Worm (Caenorhabditis elegans) whole organism, L4 larva: ENCODE measurements around the gene egl-36.

Experiments
- F44E2.7 ChIP-seq: fragments of 200-800 bp; sonication (Bioruptor generic); IDR thresholded peaks from 2 replicates; pipeline ENCODE4 v2.1.2; 2022; ENCODE audit warnings: missing genetic modification characterization, missing compliant biosample characterization
- R02D3.7 ChIP-seq: fragments of 150-350 bp; sonication (generic microtip); optimal IDR thresholded peaks from 3 replicates; lab custom pipeline; 2014; ENCODE audit warnings: missing biosample characterization, missing genetic modification characterization
- T26A8.4 ChIP-seq: fragments of 200-800 bp; sonication (Bioruptor generic); IDR thresholded peaks from 2 replicates; pipeline ENCODE4 v1.3.6; 2022; ENCODE audit warnings: missing genetic modification characterization, missing compliant biosample characterization
- Y48G9A.11 ChIP-seq: fragments of 200-800 bp; sonication (Bioruptor generic); IDR thresholded peaks from 2 replicates; pipeline ENCODE4 v1.3.6; 2022; ENCODE audit warnings: missing genetic modification reagents, missing genetic modification characterization, missing compliant biosample characterization
- Y5F2A.4 ChIP-seq: fragments of 200-800 bp; sonication (Bioruptor generic); optimal IDR thresholded peaks from 2 replicates; lab custom pipeline; 2018; ENCODE audit warnings: mild to moderate bottlenecking, missing genetic modification characterization, missing compliant biosample characterization
- ZK546.5 ChIP-seq, 2 experiments: sonication (generic microtip); optimal IDR thresholded peaks; 2 replicates each; lab custom pipeline; 2017; ENCODE audit warnings: missing biosample characterization in 2 of 2, missing genetic modification characterization in 2 of 2
- aha-1 ChIP-seq: fragments of 150-350 bp; peaks from one replicate; lab custom pipeline; 2014; ENCODE audit warnings: missing biosample characterization, missing genetic modification characterization
- aly-2 ChIP-seq: sonication (generic microtip); optimal IDR thresholded peaks from 2 replicates; lab custom pipeline; 2018; ENCODE audit warnings: missing biosample characterization, missing genetic modification characterization
- ctbp-1 ChIP-seq: fragments of 200-800 bp; sonication (Bioruptor generic); IDR thresholded peaks from 2 replicates; pipeline ENCODE4 v1.3.6; 2022; ENCODE audit warnings: missing genetic modification reagents, missing genetic modification characterization, missing compliant biosample characterization
- dmd-8 ChIP-seq: fragments of 200-800 bp; sonication (Bioruptor generic); IDR thresholded peaks from 2 replicates; pipeline ENCODE4 v1.3.6; 2022; ENCODE audit warnings: missing genetic modification characterization, missing compliant biosample characterization
- dmd-9 ChIP-seq: fragments of 200-800 bp; sonication (Bioruptor generic); IDR thresholded peaks from 2 replicates; pipeline ENCODE4 v1.3.6; 2022; ENCODE audit warnings: missing genetic modification reagents, missing genetic modification characterization, missing compliant biosample characterization
- egl-43 ChIP-seq: fragments of 200-800 bp; sonication (Bioruptor generic); IDR thresholded peaks from 2 replicates; pipeline ENCODE4 v1.3.6; 2022; ENCODE audit warnings: missing genetic modification reagents, missing genetic modification characterization, missing compliant biosample characterization
- fos-1 ChIP-seq: fragments of 150-350 bp; optimal IDR thresholded peaks from 2 replicates; lab custom pipeline; 2014; ENCODE audit warnings: missing biosample characterization, missing genetic modification characterization
- hif-1 ChIP-seq, 2 experiments: sonication (generic microtip); optimal IDR thresholded peaks; 2 replicates each; lab custom pipeline; 2016 to 2017; ENCODE audit warnings: missing compliant biosample characterization in 2 of 2, missing genetic modification characterization in 2 of 2, missing genetic modification reagents in 2 of 2, missing genotype in 2 of 2, mild to moderate bottlenecking in 1 of 2
- hlh-11 ChIP-seq: fragments of 200-800 bp; sonication (Bioruptor generic); optimal IDR thresholded peaks from 2 replicates; lab custom pipeline; 2018; ENCODE audit warnings: mild to moderate bottlenecking, missing genetic modification characterization, missing compliant biosample characterization
- hlh-30 ChIP-seq: sonication (generic microtip); optimal IDR thresholded peaks from 2 replicates; lab custom pipeline; 2017; ENCODE audit warnings: antibody characterized with exemption, mild to moderate bottlenecking, missing genetic modification characterization, missing compliant biosample characterization; ENCODE audit not compliant: insufficient read depth
- lin-13 ChIP-seq: fragments of 150-350 bp; optimal IDR thresholded peaks from 2 replicates; lab custom pipeline; 2014; ENCODE audit warnings: missing biosample characterization, missing genetic modification reagents, missing genetic modification characterization
- lin-15B ChIP-seq: fragments of 150-350 bp; sonication (generic microtip); optimal IDR thresholded peaks from 3 replicates; lab custom pipeline; 2014; ENCODE audit warnings: missing biosample characterization, missing genetic modification characterization
- lin-38 ChIP-seq: fragments of 200-800 bp; sonication (Bioruptor generic); IDR thresholded peaks from 2 replicates; pipeline ENCODE4 v1.3.6; 2022; ENCODE audit warnings: missing genetic modification reagents, missing genetic modification characterization, missing compliant biosample characterization
- lsy-2 ChIP-seq, 2 experiments: fragments of 150-350 bp in 1 of 2; sonication (generic microtip) in 1 of 2; optimal IDR thresholded peaks; 2 replicates each; lab custom pipeline; 2014 to 2017; ENCODE audit warnings: missing biosample characterization in 2 of 2, missing genetic modification characterization in 2 of 2
- madf-5 ChIP-seq, 2 experiments: fragments of 200-800 bp; sonication (Bioruptor generic); IDR thresholded peaks; 2 replicates each; pipeline ENCODE4 v1.3.6; 2022; ENCODE audit warnings: missing compliant biosample characterization in 2 of 2, missing genetic modification characterization in 2 of 2
- mep-1 ChIP-seq: fragments of 150-350 bp; sonication (generic microtip); optimal IDR thresholded peaks from 3 replicates; lab custom pipeline; 2014; ENCODE audit warnings: missing biosample characterization, missing genetic modification characterization
- mes-2 ChIP-seq: sonication (generic microtip); optimal IDR thresholded peaks from 2 replicates; lab custom pipeline; 2016; ENCODE audit warnings: missing genotype, mild to moderate bottlenecking, missing genetic modification characterization, missing compliant biosample characterization; ENCODE audit not compliant: poor library complexity, severe bottlenecking
- nhr-102 ChIP-seq: sonication (generic microtip); optimal IDR thresholded peaks from 2 replicates; lab custom pipeline; 2016; ENCODE audit warnings: mild to moderate bottlenecking, missing genetic modification characterization, moderate library complexity, missing compliant biosample characterization
- nhr-25 ChIP-seq: sonication (generic microtip); optimal IDR thresholded peaks from 2 replicates; lab custom pipeline; 2017; ENCODE audit warnings: missing genetic modification characterization, mild to moderate bottlenecking, missing compliant biosample characterization, antibody characterized with exemption, moderate library complexity, borderline replicate concordance; ENCODE audit not compliant: insufficient read depth
- nhr-28 ChIP-seq: fragments of 150-350 bp; optimal IDR thresholded peaks from 2 replicates; lab custom pipeline; 2014; ENCODE audit warnings: missing biosample characterization, missing genetic modification characterization
- nhr-41 ChIP-seq: fragments of 200-800 bp; sonication (Bioruptor generic); IDR thresholded peaks from 2 replicates; pipeline ENCODE4 v1.3.6; 2022; ENCODE audit warnings: missing genetic modification reagents, missing genetic modification characterization, missing compliant biosample characterization
- nhr-42 ChIP-seq: fragments of 200-800 bp; sonication (Bioruptor generic); IDR thresholded peaks from 2 replicates; pipeline ENCODE4 v1.3.6; 2022; ENCODE audit warnings: missing genetic modification characterization, missing compliant biosample characterization
- nhr-6 ChIP-seq: fragments of 150-350 bp; optimal IDR thresholded peaks from 2 replicates; lab custom pipeline; 2014; ENCODE audit warnings: missing biosample characterization, missing genetic modification characterization
- nhr-76 ChIP-seq: fragments of 150-350 bp; optimal IDR thresholded peaks from 2 replicates; lab custom pipeline; 2014; ENCODE audit warnings: missing biosample characterization, missing genetic modification characterization
- nhr-77 ChIP-seq: fragments of 150-350 bp; optimal IDR thresholded peaks from 2 replicates; lab custom pipeline; 2014; ENCODE audit warnings: missing biosample characterization, missing genetic modification characterization
- pha-4 ChIP-seq, 2 experiments: fragments of 150-350 bp in 1 of 2; fragments of 200-800 bp in 1 of 2; sonication (Bioruptor generic) in 1 of 2; IDR thresholded peaks in 1 of 2; optimal IDR thresholded peaks in 1 of 2; 2 replicates each; pipeline versions ENCODE4 v1.3.6 to Lab custom; 2014 to 2022; ENCODE audit warnings: missing genetic modification characterization in 2 of 2, missing genetic modification reagents in 2 of 2, missing biosample characterization in 1 of 2, missing compliant biosample characterization in 1 of 2
- php-3 ChIP-seq: fragments of 200-800 bp; sonication (Bioruptor generic); IDR thresholded peaks from 2 replicates; pipeline ENCODE4 v1.3.6; 2022; ENCODE audit warnings: missing genetic modification reagents, missing genetic modification characterization, missing compliant biosample characterization
- pqm-1 ChIP-seq: sonication (generic microtip); optimal IDR thresholded peaks from 2 replicates; lab custom pipeline; 2017; ENCODE audit warnings: missing biosample characterization, missing genetic modification characterization
- rbr-2 ChIP-seq: sonication (generic microtip); optimal IDR thresholded peaks from 2 replicates; lab custom pipeline; 2016; ENCODE audit warnings: missing genotype, missing genetic modification characterization, missing compliant biosample characterization
- snpc-4 ChIP-seq: fragments of 150-350 bp; optimal IDR thresholded peaks from 2 replicates; lab custom pipeline; 2014; ENCODE audit warnings: missing biosample characterization, missing genetic modification characterization
- tag-97 ChIP-seq: fragments of 200-800 bp; sonication (Bioruptor generic); IDR thresholded peaks from 2 replicates; pipeline ENCODE4 v1.3.6; 2022; ENCODE audit warnings: missing genetic modification characterization, missing compliant biosample characterization
- unc-62 ChIP-seq, 3 experiments: fragments of 150-350 bp in 1 of 3; sonication (generic microtip); optimal IDR thresholded peaks in 2 of 3; peaks in 1 of 3; 1 replicate in 1 of 3; 2 replicates in 2 of 3; lab custom pipeline; 2014 to 2017; ENCODE audit warnings: missing biosample characterization in 3 of 3, missing genetic modification characterization in 3 of 3, missing genetic modification reagents in 3 of 3, missing genotype in 1 of 3
- vab-7 ChIP-seq: fragments of 200-800 bp; sonication (Bioruptor generic); IDR thresholded peaks from 2 replicates; pipeline ENCODE4 v1.3.6; 2022; ENCODE audit warnings: missing genetic modification reagents, missing genetic modification characterization, missing compliant biosample characterization
- zag-1 ChIP-seq: fragments of 150-350 bp; optimal IDR thresholded peaks from 2 replicates; lab custom pipeline; 2014; ENCODE audit warnings: missing biosample characterization, missing genetic modification characterization
- zfp-3 ChIP-seq: fragments of 200-800 bp; sonication (Bioruptor generic); conservative IDR thresholded peaks from 2 replicates; pipeline ENCODE4 v1.3.6; 2022; ENCODE audit warnings: missing genetic modification reagents, missing genetic modification characterization, missing compliant biosample characterization
- ztf-11 ChIP-seq: fragments of 150-350 bp; optimal IDR thresholded peaks from 2 replicates; lab custom pipeline; 2014; ENCODE audit warnings: missing biosample characterization, missing genetic modification characterization

egl-36 gene

ce11 chrX:10768289-10769153, 34.4 kb downstream of the egl-36 start (continued):
- TF ChIP-seq lin-13 (GFP tag; lab: Kevin White, UChicago) (no peak), hlh-30 (peak; percentile 62), nhr-76 (tag; lab: Kevin White, UChicago) (no peak), ctbp-1 (GFP tag; lab: Robert Waterston, UW) (no peak), rbr-2 (tag; lab: Kevin White, UChicago) (no peak), dmd-8 (GFP tag; lab: Robert Waterston, UW) (no peak), nhr-41 (GFP tag; lab: Robert Waterston, UW) (no peak), mep-1 (tag; lab: Kevin White, UChicago) (peak; percentile 51)
- TF ChIP-seq, all 104 proteins: peak for 17

ce11 chrX:10769232-10769738, 35.2 kb downstream of the egl-36 start, which contains the start of gene sma-9:
Gene sma-9, plus strand, starts transcription at chrX:10769282.
- TF ChIP-seq unc-62 (GFP tag; optimal IDR thresholded peaks at IDR 0.05 in 1 of 2; lab: Kevin White, UChicago) (peak in 1 of 2 experiments; percentile 25), unc-62 (tag; optimal IDR thresholded peaks at IDR 0.05; lab: Kevin White, UChicago) (no peak), aly-2 (tag; lab: Kevin White, UChicago) (no peak)

- no peak for TF ChIP-seq madf-5 (GFP tag; IDR thresholded peaks at IDR 0.05; lab: Robert Waterston, UW)
- TF ChIP-seq aha-1 = peak; percentile 87
- no peak for TF ChIP-seq nhr-102
- no peak for TF ChIP-seq vab-7
- no peak for TF ChIP-seq ztf-11
Observed at ce11 chrX:10769959-10770358, 35.8 kb downstream of the egl-36 start.

DNA sequence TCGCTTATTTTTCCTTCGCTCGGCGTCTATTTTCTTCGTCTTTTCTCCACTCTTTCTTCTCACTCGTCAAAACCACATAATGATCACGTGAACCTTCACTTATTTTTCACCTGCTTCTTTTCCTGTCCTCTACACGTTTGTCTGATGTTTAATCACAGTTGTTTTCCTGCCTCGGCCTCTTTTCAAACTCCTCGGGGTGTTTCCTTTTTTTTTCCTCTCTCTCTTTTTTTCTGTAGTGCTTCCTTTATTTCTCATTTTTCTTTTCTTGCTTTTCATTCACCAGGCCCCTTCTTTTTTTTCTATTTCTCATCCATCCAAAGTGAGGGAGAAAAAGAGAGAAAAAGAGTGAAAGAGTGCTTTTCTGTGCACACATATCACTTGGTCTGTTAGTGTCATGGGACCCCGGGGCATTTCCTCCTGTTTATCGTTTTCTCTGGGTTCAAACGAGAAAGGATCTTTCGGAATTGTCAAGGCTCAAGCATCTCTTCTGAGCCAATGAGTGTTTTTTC, 36.9 kb downstream of the egl-36 start:
- TF ChIP-seq pha-4 (GFP tag; IDR thresholded peaks at IDR 0.05; lab: Robert Waterston, UW) = peak; percentile 70
- TF ChIP-seq pha-4 (tag; optimal IDR thresholded peaks at IDR 0.05; lab: Kevin White, UChicago) = peak; percentile 78
- no peak for TF ChIP-seq zfp-3 (GFP tag; lab: Robert Waterston, UW)
- no peak for TF ChIP-seq nhr-42 (GFP tag; lab: Robert Waterston, UW)
- no peak for TF ChIP-seq tag-97 (GFP tag; lab: Robert Waterston, UW)
- TF ChIP-seq nhr-6 (tag; lab: Kevin White, UChicago) = no peak
- TF ChIP-seq ZK546.5 (tag; optimal IDR thresholded peaks at IDR 0.05; lab: Kevin White, UChicago) = no peak
- TF ChIP-seq Y48G9A.11 (GFP tag; lab: Robert Waterston, UW) = no peak
- peak; percentile 86 for TF ChIP-seq rbr-2 (tag; lab: Kevin White, UChicago)
- no peak for TF ChIP-seq Y5F2A.4 (GFP tag; lab: Kevin White, UChicago)
- TF ChIP-seq fos-1 (tag; lab: Kevin White, UChicago) = no peak
- TF ChIP-seq dmd-9 (GFP tag; lab: Robert Waterston, UW) = no peak
- peak; percentile 82 for TF ChIP-seq nhr-77 (tag; lab: Kevin White, UChicago)
- peak; percentile 73 to 85 for TF ChIP-seq lsy-2 (tag; optimal IDR thresholded peaks at IDR 0.05; lab: Kevin White, UChicago)
- no peak for TF ChIP-seq php-3 (GFP tag; lab: Robert Waterston, UW)
- peak; percentile 98 for TF ChIP-seq hlh-11 (tag; lab: Kevin White, UChicago)
- 0 out of 2 replicates have a peak, but pooled peaks have one; percentile 28 for TF ChIP-seq T26A8.4 (GFP tag; lab: Robert Waterston, UW)
- TF ChIP-seq R02D3.7 (tag; lab: Kevin White, UChicago) = no peak
- no peak for TF ChIP-seq zag-1 (tag; lab: Kevin White, UChicago)
- TF ChIP-seq ctbp-1 (GFP tag; lab: Robert Waterston, UW) = peak; percentile 87
- TF ChIP-seq lin-38 (GFP tag; lab: Robert Waterston, UW) = 0 out of 2 replicates have a peak, but pooled peaks have one; percentile 10
- TF ChIP-seq egl-43 = 0 out of 2 replicates have a peak, but pooled peaks have one; percentile 51
- TF ChIP-seq nhr-41 (GFP tag; lab: Robert Waterston, UW) = no peak
- no peak for TF ChIP-seq snpc-4
- TF ChIP-seq hif-1 (tag; optimal IDR thresholded peaks at IDR 0.05; lab: Kevin White, UChicago) = peak; percentile 39 to 76
- no peak for TF ChIP-seq F44E2.7 (GFP tag; lab: Robert Waterston, UW)
- no peak for TF ChIP-seq lin-15B (tag; lab: Kevin White, UChicago)
- peak; percentile 41 for TF ChIP-seq mes-2 (tag; lab: Kevin White, UChicago)
- TF ChIP-seq nhr-25 (tag; lab: Kevin White, UChicago) = no peak
- TF ChIP-seq nhr-28 (tag; lab: Kevin White, UChicago) = peak; percentile 89
- TF ChIP-seq pqm-1 (tag; lab: Kevin White, UChicago) = no peak
